Worm (Caenorhabditis elegans) whole organism, midembryonic: ENCODE measurements around the gene F25E5.16.

ENCODE experiments used
- cog-1 ChIP-seq: sonication (generic microtip); optimal IDR thresholded peaks from 2 replicates; lab custom pipeline; 2016; ENCODE audit warnings: missing genetic modification characterization, missing compliant biosample characterization
- klf-2 ChIP-seq: fragments of 200-800 bp; sonication (Bioruptor generic); conservative IDR thresholded peaks from 2 replicates; pipeline ENCODE4 v1.3.6; 2022; ENCODE audit warnings: missing genetic modification reagents, missing genetic modification characterization, missing compliant biosample characterization
- med-1 ChIP-seq: sonication (generic microtip); optimal IDR thresholded peaks from 2 replicates; lab custom pipeline; 2017; ENCODE audit warnings: missing genetic modification characterization, mild to moderate bottlenecking, missing compliant biosample characterization, antibody characterized with exemption, missing genetic modification reagents; ENCODE audit not compliant: insufficient read depth
- tab-1 ChIP-seq: fragments of 200-800 bp; sonication (Bioruptor generic); IDR thresholded peaks from 2 replicates; pipeline ENCODE4 v1.3.6; 2022; ENCODE audit warnings: missing genetic modification characterization, missing compliant biosample characterization

DNA sequence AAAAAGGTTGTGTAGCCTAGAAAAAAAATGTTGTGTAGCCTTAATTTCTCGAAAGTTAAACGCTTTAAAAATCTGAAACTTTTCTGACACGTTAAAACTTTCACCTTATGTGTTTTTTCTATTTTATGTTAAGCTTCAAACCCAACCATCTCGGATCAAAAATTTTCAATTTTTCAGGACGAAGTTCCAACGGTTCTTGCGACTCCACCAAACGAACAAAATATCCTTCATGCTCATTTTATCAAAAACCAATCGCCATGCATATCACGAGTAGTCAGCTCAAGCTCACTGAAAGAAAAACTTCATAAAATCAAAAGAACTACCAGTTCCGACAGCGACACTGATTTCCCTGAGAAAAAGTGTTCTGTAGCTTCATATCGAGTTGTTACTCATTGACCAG lies 1.6 kb upstream of the F25E5.16 start:
- TF ChIP-seq med-1 (GFP tag; lab: Kevin White, UChicago) (no peak), tab-1 (GFP tag; lab: Robert Waterston, UW) (no peak), klf-2 (GFP tag; lab: Robert Waterston, UW) (no peak), cog-1 (tag; lab: Kevin White, UChicago) (no peak)
